Worm (Caenorhabditis elegans) whole organism, L1 larva: Measurements from ENCODE around the gene Y42A5A.5.

Experiments used
- aha-1 ChIP-seq: fragments of 150-350 bp; optimal IDR thresholded peaks from 2 replicates; lab custom pipeline; 2014; ENCODE audit warnings: missing biosample characterization, missing genetic modification characterization
- aly-2 ChIP-seq: fragments of 150-350 bp; optimal IDR thresholded peaks from 2 replicates; lab custom pipeline; 2014; ENCODE audit warnings: missing biosample characterization, missing genetic modification characterization
- ama-1 ChIP-seq: fragments of 150-350 bp; optimal IDR thresholded peaks from 2 replicates; lab custom pipeline; 2014
- blmp-1 ChIP-seq: fragments of 150-350 bp; optimal IDR thresholded peaks from 2 replicates; lab custom pipeline; 2014; ENCODE audit warnings: missing biosample characterization, missing genetic modification characterization
- ceh-88 ChIP-seq: fragments of 200-800 bp; sonication (Bioruptor generic); IDR thresholded peaks from 2 replicates; pipeline ENCODE4 v1.3.6; 2022; ENCODE audit warnings: missing genetic modification characterization, missing compliant biosample characterization
- ceh-90 ChIP-seq: sonication (generic microtip); optimal IDR thresholded peaks from 2 replicates; lab custom pipeline; 2016; ENCODE audit warnings: missing genetic modification characterization, missing compliant biosample characterization
- elt-2 ChIP-seq: sonication (generic microtip); optimal IDR thresholded peaks from 2 replicates; lab custom pipeline; 2016; ENCODE audit warnings: missing genetic modification characterization, mild to moderate bottlenecking, inconsistent platforms, missing compliant biosample characterization, missing genetic modification reagents
- fkh-8 ChIP-seq: sonication (generic microtip); optimal IDR thresholded peaks from 2 replicates; lab custom pipeline; 2016; ENCODE audit warnings: mild to moderate bottlenecking, missing genetic modification characterization, missing compliant biosample characterization
- fos-1 ChIP-seq: fragments of 150-350 bp; optimal IDR thresholded peaks from 2 replicates; lab custom pipeline; 2014; ENCODE audit warnings: missing biosample characterization, missing genetic modification characterization
- hpl-2 ChIP-seq: fragments of 150-350 bp; optimal IDR thresholded peaks from 2 replicates; lab custom pipeline; 2014; ENCODE audit warnings: missing biosample characterization, missing genetic modification reagents, missing genetic modification characterization
- irx-1 ChIP-seq: sonication (generic microtip); optimal IDR thresholded peaks from 2 replicates; lab custom pipeline; 2016; ENCODE audit warnings: missing genetic modification characterization, missing compliant biosample characterization
- lin-13 ChIP-seq: fragments of 150-350 bp; optimal IDR thresholded peaks from 2 replicates; lab custom pipeline; 2014; ENCODE audit warnings: missing biosample characterization, missing genetic modification reagents, missing genetic modification characterization
- lin-15B ChIP-seq: fragments of 150-350 bp; sonication (generic microtip); optimal IDR thresholded peaks from 3 replicates; lab custom pipeline; 2014; ENCODE audit warnings: missing biosample characterization, missing genetic modification characterization
- lin-35 ChIP-seq, 2 experiments: fragments of 150-350 bp; optimal IDR thresholded peaks; 2 replicates each; lab custom pipeline; 2014; ENCODE audit warnings: missing biosample characterization in 2 of 2, missing genetic modification characterization in 2 of 2, missing genetic modification reagents in 2 of 2
- lir-3 ChIP-seq: sonication (generic microtip); optimal IDR thresholded peaks from 2 replicates; lab custom pipeline; 2016; ENCODE audit warnings: mild to moderate bottlenecking, missing genetic modification characterization, moderate library complexity, missing compliant biosample characterization; ENCODE audit not compliant: poor library complexity
- lsy-2 ChIP-seq, 2 experiments: fragments of 150-350 bp; optimal IDR thresholded peaks; 2 replicates each; lab custom pipeline; 2014; ENCODE audit warnings: missing biosample characterization in 2 of 2, missing genetic modification characterization in 2 of 2
- mdl-1 ChIP-seq, 2 experiments: fragments of 150-350 bp; optimal IDR thresholded peaks; 2 replicates each; lab custom pipeline; 2014 to 2017; ENCODE audit warnings: missing biosample characterization in 2 of 2, missing genetic modification characterization in 2 of 2, inconsistent platforms in 1 of 2
- nhr-12 ChIP-seq: sonication (generic microtip); optimal IDR thresholded peaks from 2 replicates; lab custom pipeline; 2017; ENCODE audit warnings: missing biosample characterization, missing genetic modification characterization
- nhr-19 ChIP-seq: fragments of 200-800 bp; sonication (Bioruptor generic); conservative IDR thresholded peaks from 2 replicates; pipeline ENCODE4 v1.3.6; 2022; ENCODE audit warnings: missing genetic modification characterization, missing compliant biosample characterization
- nhr-237 ChIP-seq: fragments of 150-350 bp; optimal IDR thresholded peaks from 2 replicates; lab custom pipeline; 2014; ENCODE audit warnings: missing biosample characterization, missing genetic modification characterization
- nhr-71 ChIP-seq: sonication (generic microtip); optimal IDR thresholded peaks from 2 replicates; lab custom pipeline; 2016; ENCODE audit warnings: mild to moderate bottlenecking, missing genetic modification characterization, moderate library complexity, missing compliant biosample characterization
- nhr-76 ChIP-seq: sonication (generic microtip); optimal IDR thresholded peaks from 2 replicates; lab custom pipeline; 2017; ENCODE audit warnings: missing biosample characterization, missing genetic modification characterization
- nhr-77 ChIP-seq: fragments of 150-350 bp; optimal IDR thresholded peaks from 2 replicates; lab custom pipeline; 2014; ENCODE audit warnings: missing biosample characterization, missing genetic modification characterization
- nhr-84 ChIP-seq: sonication (generic microtip); optimal IDR thresholded peaks from 2 replicates; lab custom pipeline; 2017; ENCODE audit warnings: missing biosample characterization, missing genetic modification characterization
- nhr-85 ChIP-seq: sonication (generic microtip); peaks from one replicate; lab custom pipeline; 2016; ENCODE audit warnings: missing genetic modification characterization, inconsistent platforms, missing compliant biosample characterization
- nhr-90 ChIP-seq: sonication (generic microtip); optimal IDR thresholded peaks from 2 replicates; lab custom pipeline; 2016; ENCODE audit warnings: mild to moderate bottlenecking, missing genetic modification characterization, missing compliant biosample characterization; ENCODE audit not compliant: poor library complexity
- pag-3 ChIP-seq: sonication (generic microtip); optimal IDR thresholded peaks from 2 replicates; lab custom pipeline; 2017; ENCODE audit warnings: missing genetic modification characterization, mild to moderate bottlenecking, missing compliant biosample characterization, antibody characterized with exemption, borderline replicate concordance; ENCODE audit not compliant: insufficient read depth
- pax-3 ChIP-seq: fragments of 200-800 bp; sonication (Bioruptor generic); optimal IDR thresholded peaks from 2 replicates; lab custom pipeline; 2018; ENCODE audit warnings: mild to moderate bottlenecking, missing genetic modification characterization, moderate library complexity, missing compliant biosample characterization
- rnt-1 ChIP-seq: sonication (generic microtip); optimal IDR thresholded peaks from 2 replicates; lab custom pipeline; 2016; ENCODE audit warnings: mild to moderate bottlenecking, missing genetic modification characterization, moderate library complexity, missing compliant biosample characterization
- snu-23 ChIP-seq: sonication (generic microtip); optimal IDR thresholded peaks from 2 replicates; lab custom pipeline; 2016; ENCODE audit warnings: missing genetic modification characterization, missing compliant biosample characterization
- sup-37 ChIP-seq: fragments of 200-800 bp; sonication (Bioruptor generic); optimal IDR thresholded peaks from 2 replicates; lab custom pipeline; 2018; ENCODE audit warnings: mild to moderate bottlenecking, missing genetic modification characterization, missing compliant biosample characterization
- tlp-1 ChIP-seq: fragments of 150-350 bp; optimal IDR thresholded peaks from 2 replicates; lab custom pipeline; 2014; ENCODE audit warnings: missing biosample characterization, missing genetic modification characterization
- unc-130 ChIP-seq: fragments of 150-350 bp; optimal IDR thresholded peaks from 2 replicates; lab custom pipeline; 2017; ENCODE audit warnings: missing biosample characterization, missing genetic modification characterization, inconsistent platforms
- unc-30 ChIP-seq: sonication (generic microtip); optimal IDR thresholded peaks from 2 replicates; lab custom pipeline; 2017; ENCODE audit warnings: missing biosample characterization, missing genetic modification characterization
- vab-15 ChIP-seq: sonication (generic microtip); optimal IDR thresholded peaks from 2 replicates; lab custom pipeline; 2017; ENCODE audit warnings: missing genotype, mild to moderate bottlenecking, missing genetic modification characterization, missing compliant biosample characterization
- zag-1 ChIP-seq: fragments of 150-350 bp; optimal IDR thresholded peaks from 2 replicates; lab custom pipeline; 2014; ENCODE audit warnings: missing biosample characterization, missing genetic modification characterization
- zip-4 ChIP-seq: fragments of 200-800 bp; sonication (Bioruptor generic); optimal IDR thresholded peaks from 2 replicates; lab custom pipeline; 2018; ENCODE audit warnings: mild to moderate bottlenecking, missing genetic modification characterization, moderate library complexity, missing compliant biosample characterization

Gene Y42A5A.5

DNA sequence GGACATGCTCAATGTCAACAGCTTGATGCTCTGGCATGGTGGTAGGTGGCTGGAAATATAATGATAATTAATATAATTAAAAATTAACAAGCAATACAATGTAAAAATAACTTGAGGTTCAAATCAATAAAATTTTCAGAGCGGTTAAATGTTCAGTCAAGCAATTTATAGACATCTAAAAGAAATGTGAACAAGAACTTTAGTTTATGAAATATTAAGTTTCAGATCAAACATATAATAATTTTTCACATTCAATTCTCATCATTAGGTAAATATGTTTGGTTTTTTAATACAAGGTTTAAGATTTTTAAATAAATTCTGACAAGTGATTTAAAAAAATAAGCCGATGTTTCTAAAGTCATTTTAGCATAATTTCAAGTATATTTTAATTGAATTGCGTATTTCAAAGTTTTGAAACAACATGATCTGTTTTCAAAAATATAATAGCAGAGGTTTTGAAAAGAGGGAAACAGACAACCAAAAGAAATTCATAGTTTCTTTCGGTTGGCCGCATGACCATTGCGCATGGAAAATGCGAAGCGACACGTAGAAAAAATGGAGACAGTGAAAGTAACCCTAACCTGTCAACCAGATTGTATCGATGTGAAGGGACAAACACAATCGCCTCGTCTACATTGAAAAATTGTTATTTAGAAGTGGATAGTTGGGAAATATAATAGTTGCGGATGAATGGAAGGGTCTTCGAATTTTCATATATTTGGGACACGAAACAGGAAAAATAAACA lies 49.1 kb downstream of the Y42A5A.5 start, which contains the start of gene T04C12.11 (continued):
- no peak for TF ChIP-seq lir-3 (tag; lab: Kevin White, UChicago)
- no peak for TF ChIP-seq fos-1
- no peak for TF ChIP-seq nhr-77 (tag; lab: Kevin White, UChicago)
- no peak for TF ChIP-seq nhr-12 (tag; lab: Kevin White, UChicago)
- TF ChIP-seq lsy-2 (tag; optimal IDR thresholded peaks at IDR 0.05; lab: Kevin White, UChicago), result peak in 1 of 2 experiments; percentile 30
- no peak for TF ChIP-seq hpl-2
- no peak for TF ChIP-seq fkh-8 (tag; lab: Kevin White, UChicago)
- TF ChIP-seq aha-1 (tag; lab: Kevin White, UChicago), result no peak
- TF ChIP-seq rnt-1 (tag; lab: Kevin White, UChicago), result no peak
- no peak for TF ChIP-seq nhr-76 (tag; lab: Kevin White, UChicago)
- TF ChIP-seq nhr-71 (tag; lab: Kevin White, UChicago), result peak; percentile 32
- peak; percentile 65 for TF ChIP-seq snu-23 (GFP tag; lab: Kevin White, UChicago)
- no peak for TF ChIP-seq ceh-90 (tag; lab: Kevin White, UChicago)
- TF ChIP-seq lin-13, result no peak
- no peak for TF ChIP-seq nhr-237 (tag; lab: Kevin White, UChicago)
- no peak for TF ChIP-seq elt-2 (tag; lab: Kevin White, UChicago)
- TF ChIP-seq pag-3 (tag; lab: Kevin White, UChicago), result no peak
- TF ChIP-seq ceh-88 (GFP tag; lab: Robert Waterston, UW), result no peak
- TF ChIP-seq irx-1 (tag; lab: Kevin White, UChicago), result no peak
- no peak for TF ChIP-seq sup-37 (GFP tag; lab: Kevin White, UChicago)
- no peak for TF ChIP-seq nhr-19 (GFP tag; lab: Robert Waterston, UW)
- peak; percentile 99 for TF ChIP-seq blmp-1
- TF ChIP-seq zip-4 (GFP tag; lab: Kevin White, UChicago), result no peak
- no peak for TF ChIP-seq unc-30
- peak in 1 of 2 experiments; percentile 19 for TF ChIP-seq lin-35 (GFP tag; optimal IDR thresholded peaks at IDR 0.05; lab: Kevin White, UChicago)
- no peak for TF ChIP-seq lin-15B (tag; lab: Kevin White, UChicago)
- no peak for TF ChIP-seq tlp-1 (tag; lab: Kevin White, UChicago)
- TF ChIP-seq nhr-84 (tag; lab: Kevin White, UChicago), result no peak
- peak in 1 of 2 experiments; percentile 43 for TF ChIP-seq mdl-1 (tag; optimal IDR thresholded peaks at IDR 0.05; lab: Kevin White, UChicago)
- TF ChIP-seq nhr-85, result peak; percentile 85
- TF ChIP-seq zag-1, result no peak
- TF ChIP-seq vab-15 (tag; lab: Kevin White, UChicago), result no peak

DNA sequence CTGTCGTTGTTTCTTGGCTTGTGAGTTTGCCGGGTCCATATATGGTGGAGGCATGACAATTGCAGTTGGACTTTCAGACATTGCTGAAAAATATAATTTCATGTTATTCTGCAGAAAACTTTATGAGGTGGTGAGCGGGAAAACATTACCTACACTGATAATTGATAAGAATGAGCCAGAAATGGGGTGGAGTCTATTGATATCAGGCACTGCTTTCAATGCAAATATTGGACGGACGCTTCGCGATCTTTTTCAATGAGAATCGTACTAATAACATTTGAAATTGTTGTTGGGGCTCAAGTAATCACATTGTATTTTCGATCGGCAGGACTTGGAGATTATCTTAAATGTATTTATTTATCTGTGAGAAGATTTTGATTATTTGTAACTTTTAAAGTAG lies 50.4 kb downstream of the Y42A5A.5 start, which contains the start of gene T04C12.1:
TSS of gene T04C12.1 (minus strand) at position 90 of the 400 bp plus-strand sequence.
- TF ChIP-seq pax-3 (tag; lab: Kevin White, UChicago) (no peak), nhr-19 (GFP tag; lab: Robert Waterston, UW) (0 out of 2 replicates have a peak, but pooled peaks have one; percentile 13), nhr-90 (peak; percentile 13), ama-1 (peak; percentile 61), nhr-12 (tag; lab: Kevin White, UChicago) (no peak), tlp-1 (tag; lab: Kevin White, UChicago) (no peak), nhr-85 (peak; percentile 13), elt-2 (tag; lab: Kevin White, UChicago) (peak; percentile 4), hpl-2 (no peak), unc-130 (tag; lab: Kevin White, UChicago) (no peak), nhr-71 (tag; lab: Kevin White, UChicago) (peak; percentile 19), aly-2 (tag; lab: Kevin White, UChicago) (no peak), snu-23 (GFP tag; lab: Kevin White, UChicago) (no peak)
